Worm (Caenorhabditis elegans) whole organism, mixed stage, embryonic: ENCODE data around the gene F19G12.1.

Experiments used
- M03D4.4 ChIP-seq: sonication (generic microtip); optimal IDR thresholded peaks from 2 replicates; lab custom pipeline; 2017; ENCODE audit warnings: mild to moderate bottlenecking, missing genetic modification characterization, missing compliant biosample characterization
- bed-3 ChIP-seq: fragments of 200-800 bp; sonication (Bioruptor generic); optimal IDR thresholded peaks from 3 replicates; lab custom pipeline; 2018; ENCODE audit warnings: mild to moderate bottlenecking, missing genetic modification characterization, moderate library complexity, missing compliant biosample characterization
- blmp-1 ChIP-seq: fragments of 150-350 bp; optimal IDR thresholded peaks from 2 replicates; lab custom pipeline; 2014; ENCODE audit warnings: missing biosample characterization, missing genetic modification characterization
- ceh-39 ChIP-seq: fragments of 150-350 bp; optimal IDR thresholded peaks from 2 replicates; lab custom pipeline; 2014; ENCODE audit warnings: missing biosample characterization, missing genetic modification characterization
- ceh-43 ChIP-seq: fragments of 200-800 bp; sonication (Bioruptor generic); optimal IDR thresholded peaks from 2 replicates; lab custom pipeline; 2018; ENCODE audit warnings: mild to moderate bottlenecking, missing genetic modification characterization, moderate library complexity, missing compliant biosample characterization
- ceh-83 ChIP-seq: fragments of 200-800 bp; sonication (Bioruptor generic); optimal IDR thresholded peaks from 2 replicates; lab custom pipeline; 2018; ENCODE audit warnings: mild to moderate bottlenecking, missing genetic modification characterization, missing compliant biosample characterization
- ces-1 ChIP-seq: fragments of 150-350 bp; optimal IDR thresholded peaks from 2 replicates; lab custom pipeline; 2014; ENCODE audit warnings: missing biosample characterization, missing genetic modification reagents, missing genetic modification characterization
- drap-1 ChIP-seq: fragments of 200-800 bp; sonication (Bioruptor generic); optimal IDR thresholded peaks from 3 replicates; lab custom pipeline; 2018; ENCODE audit warnings: mild to moderate bottlenecking, missing genetic modification characterization, missing compliant biosample characterization
- elt-1 ChIP-seq: sonication (generic microtip); optimal IDR thresholded peaks from 2 replicates; lab custom pipeline; 2017; ENCODE audit warnings: missing genetic modification characterization, mild to moderate bottlenecking, missing compliant biosample characterization, antibody characterized with exemption, moderate library complexity, borderline replicate concordance; ENCODE audit not compliant: insufficient read depth
- elt-3 ChIP-seq: fragments of 150-350 bp; optimal IDR thresholded peaks from 2 replicates; lab custom pipeline; 2014; ENCODE audit warnings: missing biosample characterization, missing genetic modification characterization
- flh-1 ChIP-seq: fragments of 200-800 bp; sonication (Bioruptor generic); optimal IDR thresholded peaks from 2 replicates; lab custom pipeline; 2018; ENCODE audit warnings: mild to moderate bottlenecking, missing genetic modification characterization, moderate library complexity, missing compliant biosample characterization
- ham-2 ChIP-seq: fragments of 200-800 bp; sonication (Bioruptor generic); optimal IDR thresholded peaks from 2 replicates; lab custom pipeline; 2018; ENCODE audit warnings: mild to moderate bottlenecking, missing genetic modification characterization, missing compliant biosample characterization
- hlh-1 ChIP-seq: fragments of 150-350 bp; optimal IDR thresholded peaks from 2 replicates; lab custom pipeline; 2014; ENCODE audit warnings: missing biosample characterization, missing genetic modification reagents, missing genetic modification characterization
- lin-32 ChIP-seq: fragments of 200-800 bp; sonication (Bioruptor generic); optimal IDR thresholded peaks from 2 replicates; lab custom pipeline; 2018; ENCODE audit warnings: mild to moderate bottlenecking, missing genetic modification characterization, missing compliant biosample characterization
- lsy-2 ChIP-seq: fragments of 150-350 bp; optimal IDR thresholded peaks from 2 replicates; lab custom pipeline; 2014; ENCODE audit warnings: missing biosample characterization, missing genetic modification characterization
- mab-5 ChIP-seq: fragments of 150-350 bp; optimal IDR thresholded peaks from 2 replicates; lab custom pipeline; 2014; ENCODE audit warnings: missing biosample characterization, missing genetic modification characterization
- mep-1 ChIP-seq: fragments of 150-350 bp; optimal IDR thresholded peaks from 2 replicates; lab custom pipeline; 2017; ENCODE audit warnings: missing biosample characterization, missing genetic modification reagents, missing genetic modification characterization, inconsistent platforms
- mls-2 ChIP-seq: sonication (generic microtip); optimal IDR thresholded peaks from 2 replicates; lab custom pipeline; 2016; ENCODE audit warnings: mild to moderate bottlenecking, missing genetic modification characterization, moderate library complexity, missing compliant biosample characterization
- nhr-12 ChIP-seq: fragments of 150-350 bp; optimal IDR thresholded peaks from 2 replicates; lab custom pipeline; 2014; ENCODE audit warnings: missing biosample characterization, missing genetic modification characterization
- nhr-2 ChIP-seq: fragments of 150-350 bp; optimal IDR thresholded peaks from 2 replicates; lab custom pipeline; 2014; ENCODE audit warnings: missing biosample characterization, missing genetic modification characterization
- nhr-237 ChIP-seq: fragments of 150-350 bp; optimal IDR thresholded peaks from 2 replicates; lab custom pipeline; 2014; ENCODE audit warnings: missing biosample characterization, missing genetic modification characterization
- nhr-28 ChIP-seq: fragments of 150-350 bp; optimal IDR thresholded peaks from 2 replicates; lab custom pipeline; 2014; ENCODE audit warnings: missing biosample characterization, missing genetic modification characterization
- nhr-76 ChIP-seq: sonication (generic microtip); optimal IDR thresholded peaks from 2 replicates; lab custom pipeline; 2017; ENCODE audit warnings: missing biosample characterization, missing genetic modification characterization
- pha-4 ChIP-seq: fragments of 150-350 bp; optimal IDR thresholded peaks from 2 replicates; lab custom pipeline; 2018; ENCODE audit warnings: missing biosample characterization, missing genetic modification reagents, missing genetic modification characterization
- sem-2 ChIP-seq: fragments of 200-800 bp; sonication (Bioruptor generic); optimal IDR thresholded peaks from 2 replicates; lab custom pipeline; 2018; ENCODE audit warnings: mild to moderate bottlenecking, missing genetic modification characterization, missing compliant biosample characterization
- snpc-4 ChIP-seq: fragments of 150-350 bp; optimal IDR thresholded peaks from 2 replicates; lab custom pipeline; 2014; ENCODE audit warnings: missing biosample characterization, missing genetic modification characterization
- sptf-1 ChIP-seq: sonication (generic microtip); optimal IDR thresholded peaks from 2 replicates; lab custom pipeline; 2017; ENCODE audit warnings: mild to moderate bottlenecking, missing genetic modification characterization, moderate library complexity, missing compliant biosample characterization
- tbx-8 ChIP-seq: fragments of 200-800 bp; sonication (Bioruptor generic); optimal IDR thresholded peaks from 2 replicates; lab custom pipeline; 2018; ENCODE audit warnings: mild to moderate bottlenecking, missing genetic modification characterization, moderate library complexity, missing compliant biosample characterization
- unc-39 ChIP-seq: fragments of 150-350 bp; optimal IDR thresholded peaks from 2 replicates; lab custom pipeline; 2014; ENCODE audit warnings: missing biosample characterization, missing genetic modification characterization
- unc-62 ChIP-seq: fragments of 150-350 bp; optimal IDR thresholded peaks from 2 replicates; lab custom pipeline; 2014; ENCODE audit warnings: missing biosample characterization, missing genetic modification reagents, missing genetic modification characterization
- zip-8 ChIP-seq: fragments of 150-350 bp; optimal IDR thresholded peaks from 2 replicates; lab custom pipeline; 2014; ENCODE audit warnings: missing biosample characterization, missing genetic modification characterization
- ztf-11 ChIP-seq: fragments of 150-350 bp; optimal IDR thresholded peaks from 2 replicates; lab custom pipeline; 2014; ENCODE audit warnings: missing biosample characterization, missing genetic modification characterization

The F19G12.1 gene

DNA sequence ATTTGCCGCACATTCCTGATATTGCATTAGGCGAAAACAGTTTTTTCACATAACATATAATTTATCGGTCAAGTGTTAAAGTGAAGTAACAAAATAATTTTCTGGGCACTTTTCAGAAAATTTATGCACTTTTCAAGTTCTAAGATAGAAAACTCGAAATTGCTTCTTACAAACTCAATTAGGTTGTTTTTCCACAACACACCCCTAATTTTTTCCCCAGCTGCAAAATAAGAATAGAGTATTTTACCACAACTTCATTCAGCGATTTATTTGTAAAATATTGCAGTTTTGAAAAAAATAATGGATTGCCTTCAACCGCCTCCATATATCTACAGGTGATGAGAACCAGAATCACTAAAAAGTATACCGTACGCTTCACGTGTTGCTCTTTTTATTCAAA is 18.0 kb upstream of the F19G12.1 start, which contains the start of gene srh-19:
srh-19 (plus strand) TSS at position 301 of the 400 bp plus-strand sequence.
- TF ChIP-seq nhr-12 (tag; lab: Kevin White, UChicago) (no peak), flh-1 (GFP tag; lab: Kevin White, UChicago) (no peak), unc-39 (tag; lab: Kevin White, UChicago) (no peak), lin-32 (GFP tag; lab: Kevin White, UChicago) (no peak), unc-62 (no peak), ham-2 (no peak), ztf-11 (tag; lab: Kevin White, UChicago) (no peak), mab-5 (tag; lab: Kevin White, UChicago) (no peak), nhr-237 (tag; lab: Kevin White, UChicago) (no peak), sptf-1 (no peak), sem-2 (GFP tag; lab: Kevin White, UChicago) (no peak), snpc-4 (tag; lab: Kevin White, UChicago) (no peak), bed-3 (GFP tag; lab: Kevin White, UChicago) (no peak), nhr-76 (no peak), lsy-2 (tag; lab: Kevin White, UChicago) (no peak), elt-3 (no peak), elt-1 (no peak), nhr-28 (no peak), blmp-1 (tag; lab: Kevin White, UChicago) (no peak), tbx-8 (GFP tag; lab: Kevin White, UChicago) (no peak)

DNA sequence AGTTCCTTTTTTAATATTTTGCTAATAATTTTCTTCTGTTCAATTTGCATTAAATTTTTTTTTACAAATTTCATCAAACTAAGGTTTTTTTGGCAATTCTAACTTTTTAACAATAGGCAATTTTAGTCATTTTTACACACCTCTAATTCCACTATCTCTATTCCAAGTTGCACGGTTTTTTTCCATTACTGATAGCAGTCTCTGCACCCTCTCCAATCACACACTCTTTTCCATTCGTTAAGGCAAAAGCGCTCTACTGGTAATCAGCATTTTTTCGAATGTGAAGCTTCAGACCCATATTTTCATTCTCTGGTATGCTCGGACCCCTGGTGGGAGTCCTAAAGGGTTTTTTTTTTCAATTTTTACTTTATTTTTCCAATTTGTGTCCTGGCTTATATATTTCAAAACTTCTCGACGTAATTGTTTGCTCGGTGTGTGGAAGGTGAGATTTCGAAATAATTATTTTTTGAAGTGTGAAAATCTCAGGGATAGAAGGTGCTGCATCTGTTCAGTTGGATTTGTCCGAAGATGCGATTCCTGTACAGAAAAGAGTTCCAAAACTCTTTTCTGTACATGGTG is 13.9 kb upstream of the F19G12.1 start, which contains the start of the genes F19G12.4 and F19G12.8:
F19G12.4 (plus strand) TSS at position 529 of the 579 bp plus-strand sequence.
F19G12.8 (plus strand) TSS at position 545 of the 579 bp plus-strand sequence.
- no peak for TF ChIP-seq elt-3
- no peak for TF ChIP-seq bed-3 (GFP tag; lab: Kevin White, UChicago)
- no peak for TF ChIP-seq flh-1 (GFP tag; lab: Kevin White, UChicago)
- no peak for TF ChIP-seq snpc-4 (tag; lab: Kevin White, UChicago)
- no peak for TF ChIP-seq mep-1
- no peak for TF ChIP-seq blmp-1 (tag; lab: Kevin White, UChicago)
- no peak for TF ChIP-seq ceh-83
- TF ChIP-seq pha-4 (tag; lab: Kevin White, UChicago): no peak
- no peak for TF ChIP-seq nhr-237 (tag; lab: Kevin White, UChicago)
- no peak for TF ChIP-seq ceh-43 (GFP tag; lab: Kevin White, UChicago)
- TF ChIP-seq sptf-1: no peak

- TF ChIP-seq lin-32 (GFP tag; lab: Kevin White, UChicago) (no peak), ces-1 (GFP tag; lab: Kevin White, UChicago) (no peak), elt-1 (no peak), ceh-43 (GFP tag; lab: Kevin White, UChicago) (no peak), unc-62 (no peak), flh-1 (GFP tag; lab: Kevin White, UChicago) (no peak), lsy-2 (tag; lab: Kevin White, UChicago) (no peak), M03D4.4 (no peak), nhr-76 (no peak), hlh-1 (no peak), mls-2 (tag; lab: Kevin White, UChicago) (no peak)
Observed at ce11 chrX:1419163-1419696, 11.6 kb upstream of the F19G12.1 start, which contains the start of gene F19G12.9. F19G12.9 (plus strand) TSS chrX:1419213.

DNA sequence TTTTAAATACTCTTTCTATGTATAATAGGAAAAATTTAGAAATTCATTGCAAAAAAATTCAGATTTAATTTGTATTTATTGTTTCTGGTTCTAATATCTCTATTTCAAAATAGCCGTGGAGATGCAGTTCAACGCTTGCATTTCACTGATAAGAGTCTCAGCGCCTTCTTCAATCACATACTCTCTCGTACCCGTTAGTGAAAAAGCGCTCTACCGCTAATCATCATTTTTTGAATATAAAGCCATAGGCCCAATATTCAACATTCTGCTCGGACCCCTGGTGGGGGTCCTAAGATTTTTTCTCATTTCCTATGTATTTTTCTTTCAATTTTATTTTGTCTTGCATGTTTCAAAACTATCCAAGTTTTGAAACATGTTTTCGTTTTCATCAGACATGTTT is 10.3 kb upstream of the F19G12.1 start:
- no peak for TF ChIP-seq nhr-76
- no peak for TF ChIP-seq blmp-1 (tag; lab: Kevin White, UChicago)
- no peak for TF ChIP-seq ham-2
- TF ChIP-seq mep-1: no peak
- TF ChIP-seq, all 35 proteins: peak for 0

ce11 chrX:1424509-1424908 is 6.3 kb upstream of the F19G12.1 start, which contains the start of gene F19G12.3:
F19G12.3 (plus strand) TSS chrX:1424809.
- TF ChIP-seq nhr-2 (tag; lab: Kevin White, UChicago) (no peak), sptf-1 (no peak), bed-3 (GFP tag; lab: Kevin White, UChicago) (no peak), hlh-1 (no peak), mls-2 (tag; lab: Kevin White, UChicago) (no peak), tbx-8 (GFP tag; lab: Kevin White, UChicago) (no peak), ham-2 (no peak), flh-1 (GFP tag; lab: Kevin White, UChicago) (no peak), nhr-76 (no peak), nhr-237 (tag; lab: Kevin White, UChicago) (no peak), lin-32 (GFP tag; lab: Kevin White, UChicago) (no peak), zip-8 (no peak), lsy-2 (tag; lab: Kevin White, UChicago) (no peak), nhr-12 (tag; lab: Kevin White, UChicago) (no peak), ceh-39 (tag; lab: Kevin White, UChicago) (no peak), ceh-83 (no peak), unc-39 (tag; lab: Kevin White, UChicago) (no peak), snpc-4 (tag; lab: Kevin White, UChicago) (no peak), drap-1 (GFP tag; lab: Kevin White, UChicago) (no peak), unc-62 (no peak)
- TF ChIP-seq, all 35 proteins: peak for 0
